Fruit fly (Drosophila melanogaster): ENCODE results near the gene sr.

DNA sequence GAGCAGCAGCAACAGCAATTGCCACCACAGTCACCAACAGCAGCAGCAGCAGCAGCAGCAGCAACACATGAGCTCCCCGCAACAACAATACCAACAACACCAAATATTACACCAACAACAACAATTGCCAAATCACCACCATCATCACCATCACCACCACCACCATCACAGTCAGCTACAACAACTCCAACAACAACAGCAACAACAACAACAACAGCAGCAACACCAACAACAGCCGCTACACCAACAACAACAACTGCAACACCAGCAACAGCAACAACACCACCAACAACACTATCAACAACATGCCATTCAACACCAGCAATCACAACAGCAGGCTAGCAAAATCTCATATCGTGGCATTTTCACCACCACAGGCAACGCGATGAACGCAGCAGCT is 40.1 kb downstream of the sr start:
- TF ChIP-seq CG15336 (GFP tag; IDR thresholded peaks at IDR 0.05): no peak
- TF ChIP-seq Hr39 (GFP tag; optimal IDR thresholded peaks at IDR 0.05): no peak

Data from whole organism, prepupa.